Worm (Caenorhabditis elegans): ENCODE results near the gene Y42H9AR.4.
"Not testable (repeated sequence)": the region's sequence is repeated elsewhere in the genome, so short reads cannot be mapped to it uniquely, and the experiment has no call there.

Y42H9AR.4 gene

ce11 chrIV:8122349-8122748, 10.3 kb upstream of the Y42H9AR.4 start, which contains the start of gene erp-44.3:
Gene erp-44.3, plus strand, starts transcription at chrIV:8122649.
- TF ChIP-seq mls-2, mep-1, hlh-1 (tag; optimal IDR thresholded peaks at IDR 0.05): not testable (repeated sequence)

ce11 chrIV:8118790-8119189, 6.8 kb upstream of the Y42H9AR.4 start, which contains the start of gene F42G8.8:
Gene F42G8.8, plus strand, starts transcription at chrIV:8119090.
- TF ChIP-seq lin-32 (GFP tag; optimal IDR thresholded peaks at IDR 0.05) (no peak), sptf-1 (tag; optimal IDR thresholded peaks at IDR 0.05) (no peak), sem-2 (GFP tag; optimal IDR thresholded peaks at IDR 0.05) (no peak), nhr-2 (tag; optimal IDR thresholded peaks at IDR 0.05) (no peak), ztf-11 (tag; optimal IDR thresholded peaks at IDR 0.05) (no peak), M03D4.4 (tag; optimal IDR thresholded peaks at IDR 0.05) (no peak), drap-1 (GFP tag; optimal IDR thresholded peaks at IDR 0.05) (no peak), ceh-39 (tag; optimal IDR thresholded peaks at IDR 0.05) (no peak), unc-120 (tag; optimal IDR thresholded peaks at IDR 0.05; ENCODE audit: poor library complexity, severe bottlenecking) (no peak), unc-39 (tag; optimal IDR thresholded peaks at IDR 0.05) (no peak), bed-3 (GFP tag; optimal IDR thresholded peaks at IDR 0.05) (no peak), pha-4 (tag; optimal IDR thresholded peaks at IDR 0.05) (no peak), snpc-4 (tag; optimal IDR thresholded peaks at IDR 0.05) (no peak), nhr-76 (tag; optimal IDR thresholded peaks at IDR 0.05) (no peak)

ce11 chrIV:8115462-8115861, 3.4 kb upstream of the Y42H9AR.4 start, which contains the start of gene irld-8:
Gene irld-8, plus strand, starts transcription at chrIV:8115762.
- no peak for TF ChIP-seq hlh-1 (tag; optimal IDR thresholded peaks at IDR 0.05)
- no peak for TF ChIP-seq bed-3 (GFP tag; optimal IDR thresholded peaks at IDR 0.05)
- TF ChIP-seq snpc-4 (tag; optimal IDR thresholded peaks at IDR 0.05): no peak
- no peak for TF ChIP-seq nhr-76 (tag; optimal IDR thresholded peaks at IDR 0.05)
- TF ChIP-seq lin-32 (GFP tag; optimal IDR thresholded peaks at IDR 0.05): no peak
- TF ChIP-seq pha-4 (tag; optimal IDR thresholded peaks at IDR 0.05): no peak
- TF ChIP-seq mls-2 (tag; optimal IDR thresholded peaks at IDR 0.05): no peak
- no peak for TF ChIP-seq flh-1 (GFP tag; optimal IDR thresholded peaks at IDR 0.05)
- TF ChIP-seq ham-2 (GFP tag; optimal IDR thresholded peaks at IDR 0.05): no peak

ce11 chrIV:8114535-8114934, 2.5 kb upstream of the Y42H9AR.4 start:
- no peak for TF ChIP-seq mab-5 (tag; optimal IDR thresholded peaks at IDR 0.05)
- no peak for TF ChIP-seq sptf-1 (tag; optimal IDR thresholded peaks at IDR 0.05)
- no peak for TF ChIP-seq ceh-39 (tag; optimal IDR thresholded peaks at IDR 0.05)
- TF ChIP-seq ceh-83 (GFP tag; optimal IDR thresholded peaks at IDR 0.05): no peak
- TF ChIP-seq flh-1 (GFP tag; optimal IDR thresholded peaks at IDR 0.05): no peak
- no peak for TF ChIP-seq sem-2 (GFP tag; optimal IDR thresholded peaks at IDR 0.05)
- TF ChIP-seq mls-2 (tag; optimal IDR thresholded peaks at IDR 0.05): no peak
- no peak for TF ChIP-seq nhr-237 (tag; optimal IDR thresholded peaks at IDR 0.05)
- TF ChIP-seq bed-3 (GFP tag; optimal IDR thresholded peaks at IDR 0.05): no peak
- no peak for TF ChIP-seq lin-32 (GFP tag; optimal IDR thresholded peaks at IDR 0.05)
- no peak for TF ChIP-seq ztf-11 (tag; optimal IDR thresholded peaks at IDR 0.05)
- no peak for TF ChIP-seq elt-1 (tag; optimal IDR thresholded peaks at IDR 0.05; ENCODE audit: borderline replicate concordance, insufficient read depth)
- TF ChIP-seq unc-39 (tag; optimal IDR thresholded peaks at IDR 0.05): no peak
- no peak for TF ChIP-seq nhr-12 (tag; optimal IDR thresholded peaks at IDR 0.05)
- TF ChIP-seq ceh-43 (GFP tag; optimal IDR thresholded peaks at IDR 0.05): no peak
- no peak for TF ChIP-seq M03D4.4 (tag; optimal IDR thresholded peaks at IDR 0.05)
- TF ChIP-seq nhr-28 (tag; optimal IDR thresholded peaks at IDR 0.05): no peak
- TF ChIP-seq unc-62 (GFP tag; optimal IDR thresholded peaks at IDR 0.05): no peak
- no peak for TF ChIP-seq ces-1 (GFP tag; optimal IDR thresholded peaks at IDR 0.05)

ce11 chrIV:8113161-8113560, 1.1 kb upstream of the Y42H9AR.4 start, which contains the start of gene Y42H9AR.1:
Gene Y42H9AR.1, plus strand, starts transcription at chrIV:8113393.
- TF ChIP-seq ces-1 (GFP tag; optimal IDR thresholded peaks at IDR 0.05) (peak; percentile 67), lsy-2 (tag; optimal IDR thresholded peaks at IDR 0.05) (peak; percentile 48), zip-8 (tag; optimal IDR thresholded peaks at IDR 0.05) (no peak)

ce11 chrIV:8112646-8113045, 628 bp upstream of the Y42H9AR.4 start:
- no peak for TF ChIP-seq blmp-1 (tag; optimal IDR thresholded peaks at IDR 0.05)
- peak; percentile 31 for TF ChIP-seq ces-1 (GFP tag; optimal IDR thresholded peaks at IDR 0.05)
